Fruit fly (Drosophila melanogaster): ENCODE measurements around the gene MtnD.

- TF ChIP-seq CG34367 (tag; optimal IDR thresholded peaks at IDR 0.05) (peak; percentile 55), fd96Ca (GFP tag; IDR thresholded peaks at IDR 0.05) (peak; percentile 81), gl (tag; optimal IDR thresholded peaks at IDR 0.05) (peak; percentile 33), Pif1B (GFP tag; optimal IDR thresholded peaks at IDR 0.05) (no peak), CG4496 (GFP tag; IDR thresholded peaks at IDR 0.05) (peak; percentile 77), CG10348 (GFP tag; IDR thresholded peaks at IDR 0.05) (no peak), CG12605 (GFP tag; IDR thresholded peaks at IDR 0.05) (peak; percentile 57; the same call in 1 of the 2 replicates), CG13204 (GFP tag; optimal IDR thresholded peaks at IDR 0.05) (no peak)
Measured at dm6 chr3R:20579816-20580215, 45.1 kb downstream of the MtnD start, which contains the start of the genes EloB and Srp14.

All from whole organism, pupa.